Worm (Caenorhabditis elegans) whole organism, L2 larva: ENCODE data around the gene cyk-1.

ENCODE experiments used
- F13H6.1 ChIP-seq: sonication (generic microtip); optimal IDR thresholded peaks from 2 replicates; lab custom pipeline; 2016; ENCODE audit warnings: missing genetic modification characterization, missing compliant biosample characterization
- ZK546.5 ChIP-seq: sonication (generic microtip); optimal IDR thresholded peaks from 2 replicates; lab custom pipeline; 2017; ENCODE audit warnings: missing biosample characterization, missing genetic modification characterization
- alr-1 ChIP-seq: fragments of 150-350 bp; optimal IDR thresholded peaks from 2 replicates; lab custom pipeline; 2014; ENCODE audit warnings: missing biosample characterization, missing genetic modification characterization
- aly-2 ChIP-seq: fragments of 150-350 bp; optimal IDR thresholded peaks from 2 replicates; lab custom pipeline; 2014; ENCODE audit warnings: missing biosample characterization, missing genetic modification characterization
- ceh-16 ChIP-seq: fragments of 150-350 bp; optimal IDR thresholded peaks from 2 replicates; lab custom pipeline; 2014; ENCODE audit warnings: missing biosample characterization, missing genetic modification characterization
- elt-3 ChIP-seq: sonication (generic microtip); optimal IDR thresholded peaks from 2 replicates; lab custom pipeline; 2017; ENCODE audit warnings: missing biosample characterization, missing genetic modification characterization
- fos-1 ChIP-seq: fragments of 150-350 bp; optimal IDR thresholded peaks from 2 replicates; lab custom pipeline; 2014; ENCODE audit warnings: missing biosample characterization, missing genetic modification characterization
- gmeb-1 ChIP-seq: fragments of 150-350 bp; optimal IDR thresholded peaks from 2 replicates; lab custom pipeline; 2014; ENCODE audit warnings: missing biosample characterization, missing genetic modification characterization
- lin-11 ChIP-seq: fragments of 150-350 bp; sonication (generic microtip); optimal IDR thresholded peaks from 2 replicates; lab custom pipeline; 2014; ENCODE audit warnings: missing biosample characterization, missing genetic modification characterization, inconsistent platforms, mixed read lengths
- mab-5 ChIP-seq: fragments of 150-350 bp; optimal IDR thresholded peaks from 2 replicates; lab custom pipeline; 2014; ENCODE audit warnings: missing biosample characterization, missing genetic modification characterization
- mbf-1 ChIP-seq: sonication (generic microtip); optimal IDR thresholded peaks from 2 replicates; lab custom pipeline; 2017; ENCODE audit warnings: missing biosample characterization, missing genetic modification characterization
- nhr-11 ChIP-seq: fragments of 150-350 bp; optimal IDR thresholded peaks from 2 replicates; lab custom pipeline; 2014; ENCODE audit warnings: missing biosample characterization, missing genetic modification characterization
- nhr-12 ChIP-seq: fragments of 150-350 bp; optimal IDR thresholded peaks from 2 replicates; lab custom pipeline; 2014; ENCODE audit warnings: missing biosample characterization, missing genetic modification characterization
- nhr-21 ChIP-seq: fragments of 150-350 bp; optimal IDR thresholded peaks from 2 replicates; lab custom pipeline; 2014; ENCODE audit warnings: missing biosample characterization, missing genetic modification characterization
- nhr-237 ChIP-seq: fragments of 150-350 bp; optimal IDR thresholded peaks from 2 replicates; lab custom pipeline; 2014; ENCODE audit warnings: missing biosample characterization, missing genetic modification characterization
- nhr-25 ChIP-seq: fragments of 150-350 bp; sonication (generic microtip); optimal IDR thresholded peaks from 3 replicates; lab custom pipeline; 2014; ENCODE audit warnings: missing biosample characterization, missing genetic modification characterization
- nhr-77 ChIP-seq: fragments of 150-350 bp; optimal IDR thresholded peaks from 2 replicates; lab custom pipeline; 2014; ENCODE audit warnings: missing biosample characterization, missing genetic modification characterization
- peb-1 ChIP-seq: fragments of 150-350 bp; optimal IDR thresholded peaks from 2 replicates; lab custom pipeline; 2014; ENCODE audit warnings: missing biosample characterization, missing genetic modification characterization
- sem-4 ChIP-seq: fragments of 150-350 bp; optimal IDR thresholded peaks from 2 replicates; lab custom pipeline; 2014; ENCODE audit warnings: missing biosample characterization, missing genetic modification reagents, missing genetic modification characterization
- skn-1 ChIP-seq: sonication (generic microtip); optimal IDR thresholded peaks from 2 replicates; lab custom pipeline; 2017; ENCODE audit warnings: missing biosample characterization, missing genetic modification characterization
- sma-3 ChIP-seq: sonication (generic microtip); optimal IDR thresholded peaks from 2 replicates; lab custom pipeline; 2016; ENCODE audit warnings: missing genetic modification reagents, missing genetic modification characterization, missing compliant biosample characterization
- sma-9 ChIP-seq, 2 experiments: fragments of 150-350 bp in 1 of 2; sonication (generic microtip) in 1 of 2; optimal IDR thresholded peaks; 2 replicates each; lab custom pipeline; 2014 to 2016; ENCODE audit warnings: missing genetic modification characterization in 2 of 2, mild to moderate bottlenecking in 1 of 2, missing biosample characterization in 1 of 2, missing compliant biosample characterization in 1 of 2, missing genetic modification reagents in 1 of 2, moderate library complexity in 1 of 2
- snpc-4 ChIP-seq: fragments of 150-350 bp; optimal IDR thresholded peaks from 2 replicates; lab custom pipeline; 2014; ENCODE audit warnings: missing biosample characterization, missing genetic modification characterization
- unc-39 ChIP-seq: fragments of 150-350 bp; optimal IDR thresholded peaks from 2 replicates; lab custom pipeline; 2014; ENCODE audit warnings: missing biosample characterization, missing genetic modification characterization
- unc-55 ChIP-seq: fragments of 150-350 bp; sonication (generic microtip); optimal IDR thresholded peaks from 3 replicates; lab custom pipeline; 2014; ENCODE audit warnings: missing biosample characterization, missing genetic modification reagents, missing genetic modification characterization
- unc-62 ChIP-seq: fragments of 150-350 bp; optimal IDR thresholded peaks from 2 replicates; lab custom pipeline; 2014; ENCODE audit warnings: missing biosample characterization, missing genetic modification reagents, missing genetic modification characterization
- zag-1 ChIP-seq: fragments of 150-350 bp; optimal IDR thresholded peaks from 2 replicates; lab custom pipeline; 2014; ENCODE audit warnings: missing biosample characterization, missing genetic modification characterization
- ztf-1 ChIP-seq: fragments of 200-800 bp; sonication (Bioruptor generic); conservative IDR thresholded peaks from 2 replicates; pipeline ENCODE4 v1.3.6; 2022; ENCODE audit warnings: missing genetic modification characterization, missing compliant biosample characterization
- ztf-11 ChIP-seq: sonication (generic microtip); optimal IDR thresholded peaks from 2 replicates; lab custom pipeline; 2017; ENCODE audit warnings: missing biosample characterization, missing genetic modification characterization
- ztf-4 ChIP-seq: fragments of 150-350 bp; optimal IDR thresholded peaks from 2 replicates; lab custom pipeline; 2014; ENCODE audit warnings: missing biosample characterization, missing genetic modification characterization

cyk-1 gene

ce11 chrIII:7012060-7012459 lies 16.9 kb downstream of the cyk-1 start:
- TF ChIP-seq aly-2 (tag; lab: Kevin White, UChicago) (no peak), nhr-21 (tag; lab: Kevin White, UChicago) (no peak), skn-1 (tag; lab: Kevin White, UChicago) (no peak), F13H6.1 (tag; lab: Kevin White, UChicago) (no peak), nhr-12 (tag; lab: Kevin White, UChicago) (no peak), unc-62 (GFP tag; lab: Kevin White, UChicago) (no peak), ztf-1 (GFP tag; lab: Robert Waterston, UW) (no peak), peb-1 (tag; lab: Kevin White, UChicago) (no peak), fos-1 (tag; lab: Kevin White, UChicago) (no peak)

ce11 chrIII:7008836-7009235 lies 20.2 kb downstream of the cyk-1 start, which contains the start of gene lgc-38:
TSS of gene lgc-38 (plus strand) at chrIII:7009136.
- TF ChIP-seq ceh-16 (tag; lab: Kevin White, UChicago) (no peak), fos-1 (tag; lab: Kevin White, UChicago) (no peak), gmeb-1 (tag; lab: Kevin White, UChicago) (no peak), snpc-4 (tag; lab: Kevin White, UChicago) (no peak), zag-1 (tag; lab: Kevin White, UChicago) (no peak), ztf-4 (tag; lab: Kevin White, UChicago) (no peak), nhr-25 (tag; lab: Kevin White, UChicago) (no peak), unc-62 (GFP tag; lab: Kevin White, UChicago) (no peak), elt-3 (tag; lab: Kevin White, UChicago) (no peak), nhr-11 (tag; lab: Kevin White, UChicago) (no peak)

- peak; percentile 23 for TF ChIP-seq nhr-25 (tag; lab: Kevin White, UChicago)
- TF ChIP-seq ztf-11 (tag; lab: Kevin White, UChicago), result no peak
- TF ChIP-seq mab-5 (tag; lab: Kevin White, UChicago), result no peak
- no peak for TF ChIP-seq ZK546.5 (tag; lab: Kevin White, UChicago)
Measured at ce11 chrIII:7005350-7005749, 23.7 kb downstream of the cyk-1 start, which contains the start of gene C06E8.5. TSS of gene C06E8.5 (minus strand) at chrIII:7005450.

ce11 chrIII:7002143-7002542 lies 26.9 kb downstream of the cyk-1 start:
- no peak for TF ChIP-seq sma-3 (GFP tag; lab: Kevin White, UChicago)
- TF ChIP-seq lin-11 (tag; lab: Kevin White, UChicago), result no peak
- TF ChIP-seq unc-62 (GFP tag; lab: Kevin White, UChicago), result no peak
- TF ChIP-seq sem-4 (tag; lab: Kevin White, UChicago), result no peak
- TF ChIP-seq mbf-1 (tag; lab: Kevin White, UChicago), result no peak
- no peak for TF ChIP-seq ztf-1 (GFP tag; lab: Robert Waterston, UW)
- TF ChIP-seq alr-1 (tag; lab: Kevin White, UChicago), result no peak
- TF ChIP-seq unc-55, result no peak
- TF ChIP-seq nhr-237 (tag; lab: Kevin White, UChicago), result no peak
- TF ChIP-seq ztf-4 (tag; lab: Kevin White, UChicago), result no peak
- TF ChIP-seq unc-39, result no peak
- no peak for TF ChIP-seq elt-3 (tag; lab: Kevin White, UChicago)

ce11 chrIII:6993179-6993578 lies 35.8 kb downstream of the cyk-1 start:
- TF ChIP-seq nhr-21 (tag; lab: Kevin White, UChicago) (peak; percentile 42), sma-9 (GFP tag; optimal IDR thresholded peaks at IDR 0.05; lab: Kevin White, UChicago) (peak; percentile 32), sma-9 (tag; optimal IDR thresholded peaks at IDR 0.05; lab: Kevin White, UChicago) (no peak), peb-1 (tag; lab: Kevin White, UChicago) (no peak)

ce11 chrIII:6992496-6992895 lies 36.5 kb downstream of the cyk-1 start:
- peak; percentile 42 for TF ChIP-seq F13H6.1 (tag; lab: Kevin White, UChicago)
- TF ChIP-seq nhr-21 (tag; lab: Kevin White, UChicago), result no peak
- TF ChIP-seq nhr-77, result no peak
- peak; percentile 52 for TF ChIP-seq fos-1 (tag; lab: Kevin White, UChicago)
